Fruit fly (Drosophila melanogaster) S2 (cell line): ENCODE data around the gene CG14323.

Experiments
- CG8478 ChIP-seq: fragments of >200 bp; optimal IDR thresholded peaks from 2 replicates; lab custom pipeline; 2018
- CTCF ChIP-seq, 2 experiments: fragments of >200 bp; optimal IDR thresholded peaks; 2 replicates each; lab custom pipeline; 2018

Gene CG14323

dm6 chr3R:17611836-17612235 lies 10.1 kb downstream of the CG14323 start:
- no peak for TF ChIP-seq CG8478 (lab: Kevin White, UChicago)
- TF ChIP-seq CTCF (optimal IDR thresholded peaks at IDR 0.05; lab: Kevin White, UChicago) = no peak

dm6 chr3R:17611411-17611810 lies 10.5 kb downstream of the CG14323 start, which contains the start of gene Edg91:
Gene Edg91, minus strand, starts transcription at chr3R:17611511.
- TF ChIP-seq CTCF (optimal IDR thresholded peaks at IDR 0.05; lab: Kevin White, UChicago) = no peak
- no peak for TF ChIP-seq CG8478 (lab: Kevin White, UChicago)

- no peak for TF ChIP-seq CG8478 (lab: Kevin White, UChicago)
- no peak for TF ChIP-seq CTCF (optimal IDR thresholded peaks at IDR 0.05; lab: Kevin White, UChicago)
These were observed 12.9 kb downstream of the CG14323 start, which contains the start of gene CG14329 for dm6 chr3R:17609059-17609458. Gene CG14329, plus strand, starts transcription at chr3R:17609359.

dm6 chr3R:17605872-17606271 lies 16.0 kb downstream of the CG14323 start, which contains the start of gene sll:
Gene sll, plus strand, starts transcription at chr3R:17606106.
- no peak for TF ChIP-seq CTCF (optimal IDR thresholded peaks at IDR 0.05; lab: Kevin White, UChicago)
- TF ChIP-seq CG8478 (lab: Kevin White, UChicago) = no peak

dm6 chr3R:17604880-17605667 lies 16.8 kb downstream of the CG14323 start:
- TF ChIP-seq CTCF (optimal IDR thresholded peaks at IDR 0.05; lab: Kevin White, UChicago) (no peak), CG8478 (lab: Kevin White, UChicago) (no peak)

- no peak for TF ChIP-seq CG8478 (lab: Kevin White, UChicago)
- no peak for TF ChIP-seq CTCF (optimal IDR thresholded peaks at IDR 0.05; lab: Kevin White, UChicago)
These were observed 17.6 kb downstream of the CG14323 start for dm6 chr3R:17604198-17604879.

- TF ChIP-seq CTCF (optimal IDR thresholded peaks at IDR 0.05; lab: Kevin White, UChicago) (peak in 1 of 2 experiments; percentile 23), CG8478 (lab: Kevin White, UChicago) (no peak)
These were observed 18.2 kb downstream of the CG14323 start for dm6 chr3R:17603717-17604116.

- TF ChIP-seq CTCF (optimal IDR thresholded peaks at IDR 0.05; lab: Kevin White, UChicago) = no peak
- TF ChIP-seq CG8478 (lab: Kevin White, UChicago) = no peak
These were observed 18.9 kb downstream of the CG14323 start for dm6 chr3R:17602974-17603373.

- TF ChIP-seq CTCF (optimal IDR thresholded peaks at IDR 0.05; lab: Kevin White, UChicago) = no peak
- no peak for TF ChIP-seq CG8478 (lab: Kevin White, UChicago)
These were observed 20.0 kb downstream of the CG14323 start for dm6 chr3R:17601866-17602265.

- TF ChIP-seq CG8478 (lab: Kevin White, UChicago) = no peak
- TF ChIP-seq CTCF (optimal IDR thresholded peaks at IDR 0.05; lab: Kevin White, UChicago) = no peak
These were observed 22.2 kb downstream of the CG14323 start for dm6 chr3R:17599695-17600094.

- TF ChIP-seq CG8478 (lab: Kevin White, UChicago) (no peak), CTCF (optimal IDR thresholded peaks at IDR 0.05; lab: Kevin White, UChicago) (no peak)
These were observed 25.7 kb downstream of the CG14323 start, which contains the start of gene CG7606 for dm6 chr3R:17596236-17596635. Gene CG7606, plus strand, starts transcription at chr3R:17596536.

dm6 chr3R:17595084-17595483 lies 26.8 kb downstream of the CG14323 start, which contains the start of gene Sgs5:
Gene Sgs5, plus strand, starts transcription at chr3R:17595362.
- TF ChIP-seq CG8478 (lab: Kevin White, UChicago) (no peak), CTCF (optimal IDR thresholded peaks at IDR 0.05; lab: Kevin White, UChicago) (no peak)

dm6 chr3R:17594086-17594485 lies 27.8 kb downstream of the CG14323 start, which contains the start of gene Sgs5bis:
Gene Sgs5bis, plus strand, starts transcription at chr3R:17594386.
- no peak for TF ChIP-seq CG8478 (lab: Kevin White, UChicago)
- no peak for TF ChIP-seq CTCF (optimal IDR thresholded peaks at IDR 0.05; lab: Kevin White, UChicago)

- TF ChIP-seq CTCF (optimal IDR thresholded peaks at IDR 0.05; lab: Kevin White, UChicago) = no peak
- no peak for TF ChIP-seq CG8478 (lab: Kevin White, UChicago)
These were observed 28.4 kb downstream of the CG14323 start for dm6 chr3R:17593470-17593869.

dm6 chr3R:17591831-17592230 lies 30.1 kb downstream of the CG14323 start:
- TF ChIP-seq CTCF (optimal IDR thresholded peaks at IDR 0.05; lab: Kevin White, UChicago) (no peak), CG8478 (lab: Kevin White, UChicago) (no peak)
